Worm (Caenorhabditis elegans) whole organism, young adult: ENCODE data around the gene W01B6.5.

ENCODE experiments used
- ama-1 ChIP-seq, 3 experiments: fragments of 150-350 bp in 1 of 3; sonication (generic microtip) in 2 of 3; optimal IDR thresholded peaks; 2 replicates each; lab custom pipeline; 2014 to 2018; ENCODE audit warnings: missing biosample characterization in 2 of 3, missing genetic modification characterization in 2 of 3, missing genetic modification reagents in 2 of 3
- athp-1 ChIP-seq: sonication (generic microtip); optimal IDR thresholded peaks from 2 replicates; lab custom pipeline; 2017; ENCODE audit warnings: mild to moderate bottlenecking, missing genetic modification characterization, missing compliant biosample characterization
- ets-4 ChIP-seq: fragments of 200-800 bp; sonication (Bioruptor generic); optimal IDR thresholded peaks from 2 replicates; lab custom pipeline; 2018; ENCODE audit warnings: mild to moderate bottlenecking, missing genetic modification characterization, missing compliant biosample characterization
- lin-35 ChIP-seq, 3 experiments: fragments of 150-350 bp in 2 of 3; sonication (generic microtip) in 1 of 3; optimal IDR thresholded peaks; 2 replicates each; lab custom pipeline; 2014 to 2018; ENCODE audit warnings: missing biosample characterization in 3 of 3, missing genetic modification characterization in 3 of 3, missing genetic modification reagents in 3 of 3
- lin-40 ChIP-seq: sonication (generic microtip); optimal IDR thresholded peaks from 2 replicates; lab custom pipeline; 2016; ENCODE audit warnings: missing genetic modification characterization, mild to moderate bottlenecking, missing compliant biosample characterization, missing genotype, missing genetic modification reagents
- madf-10 ChIP-seq: sonication (generic microtip); optimal IDR thresholded peaks from 2 replicates; lab custom pipeline; 2016; ENCODE audit warnings: mild to moderate bottlenecking, missing genetic modification characterization, missing compliant biosample characterization
- mes-4 ChIP-seq: sonication (generic microtip); optimal IDR thresholded peaks from 2 replicates; lab custom pipeline; 2016; ENCODE audit warnings: missing genotype, missing genetic modification characterization, missing compliant biosample characterization
- nfyb-1 ChIP-seq: fragments of 200-800 bp; sonication (Bioruptor generic); IDR thresholded peaks from 2 replicates; pipeline ENCODE4 v1.3.6; 2022; ENCODE audit warnings: missing genetic modification reagents, missing genetic modification characterization, missing compliant biosample characterization
- nhr-80 ChIP-seq: sonication (generic microtip); optimal IDR thresholded peaks from 2 replicates; lab custom pipeline; 2016; ENCODE audit warnings: missing genetic modification characterization, missing compliant biosample characterization
- pha-4 ChIP-seq: fragments of 150-350 bp; sonication (generic microtip); optimal IDR thresholded peaks from 2 replicates; lab custom pipeline; 2014; ENCODE audit warnings: missing biosample characterization, missing genetic modification reagents, missing genetic modification characterization
- rcor-1 ChIP-seq: fragments of 200-800 bp; sonication (Bioruptor generic); IDR thresholded peaks from 2 replicates; pipeline ENCODE4 v1.3.6; 2022; ENCODE audit warnings: missing genetic modification reagents, missing genetic modification characterization, missing compliant biosample characterization
- snpc-4 ChIP-seq, 5 experiments: fragments of 150-350 bp in 1 of 5; sonication (generic microtip) in 4 of 5; optimal IDR thresholded peaks; 2 replicates each; lab custom pipeline; 2014 to 2018; ENCODE audit warnings: missing genetic modification characterization in 5 of 5, missing biosample characterization in 3 of 5, antibody characterized with exemption in 2 of 5, mild to moderate bottlenecking in 2 of 5, missing compliant biosample characterization in 2 of 5, missing genotype in 2 of 5, moderate library complexity in 2 of 5, missing genetic modification reagents in 1 of 5
- unc-130 ChIP-seq: sonication (generic microtip); optimal IDR thresholded peaks from 2 replicates; lab custom pipeline; 2016; ENCODE audit warnings: missing genetic modification reagents, missing genetic modification characterization, missing compliant biosample characterization
- xnd-1 ChIP-seq: sonication (generic microtip); optimal IDR thresholded peaks from 2 replicates; lab custom pipeline; 2016; ENCODE audit warnings: missing genotype, missing genetic modification reagents, missing genetic modification characterization, missing compliant biosample characterization

ce11 chrIV:10078003-10078402, 2.0 kb downstream of the W01B6.5 start:
- TF ChIP-seq pha-4 (tag; lab: Kevin White, UChicago): no peak
- TF ChIP-seq lin-35 (GFP tag; optimal IDR thresholded peaks at IDR 0.05; lab: Kevin White, UChicago): no peak
- no peak for TF ChIP-seq rcor-1
- no peak for TF ChIP-seq ama-1 (optimal IDR thresholded peaks at IDR 0.05; lab: Kevin White, UChicago)
- no peak for TF ChIP-seq ama-1 (GFP tag; optimal IDR thresholded peaks at IDR 0.05; lab: Kevin White, UChicago)
- TF ChIP-seq madf-10 (tag; lab: Kevin White, UChicago): no peak
- TF ChIP-seq lin-40: no peak
- TF ChIP-seq xnd-1 (tag; lab: Kevin White, UChicago): no peak
- no peak for TF ChIP-seq mes-4
- TF ChIP-seq nhr-80 (tag; lab: Kevin White, UChicago): no peak
- no peak for TF ChIP-seq ets-4 (GFP tag; lab: Kevin White, UChicago)
- TF ChIP-seq unc-130 (GFP tag; lab: Kevin White, UChicago): no peak
- TF ChIP-seq nfyb-1 (GFP tag; lab: Robert Waterston, UW): no peak
- TF ChIP-seq athp-1: no peak
- TF ChIP-seq snpc-4 (GFP tag; optimal IDR thresholded peaks at IDR 0.05; lab: Kevin White, UChicago): no peak
- TF ChIP-seq snpc-4 (tag; optimal IDR thresholded peaks at IDR 0.05; lab: Kevin White, UChicago): no peak
